Worm (Caenorhabditis elegans) whole organism, L2 larva: ENCODE measurements around the gene T28D9.11.

Experiments
- C34F6.9 ChIP-seq: fragments of 150-350 bp; optimal IDR thresholded peaks from 2 replicates; lab custom pipeline; 2014; ENCODE audit warnings: missing biosample characterization, missing genetic modification characterization
- F13H6.1 ChIP-seq: sonication (generic microtip); optimal IDR thresholded peaks from 2 replicates; lab custom pipeline; 2016; ENCODE audit warnings: missing genetic modification characterization, missing compliant biosample characterization
- Y55F3AM.14 ChIP-seq: fragments of 200-800 bp; sonication (Bioruptor generic); optimal IDR thresholded peaks from 2 replicates; lab custom pipeline; 2018; ENCODE audit warnings: mild to moderate bottlenecking, missing genetic modification characterization, missing compliant biosample characterization
- ZK546.5 ChIP-seq: sonication (generic microtip); optimal IDR thresholded peaks from 2 replicates; lab custom pipeline; 2017; ENCODE audit warnings: missing biosample characterization, missing genetic modification characterization
- aly-2 ChIP-seq: fragments of 150-350 bp; optimal IDR thresholded peaks from 2 replicates; lab custom pipeline; 2014; ENCODE audit warnings: missing biosample characterization, missing genetic modification characterization
- ama-1 ChIP-seq: fragments of 150-350 bp; optimal IDR thresholded peaks from 2 replicates; lab custom pipeline; 2018; ENCODE audit warnings: inconsistent platforms
- blmp-1 ChIP-seq: sonication (generic microtip); optimal IDR thresholded peaks from 2 replicates; lab custom pipeline; 2017; ENCODE audit warnings: missing genetic modification characterization, mild to moderate bottlenecking, missing compliant biosample characterization, antibody characterized with exemption, moderate library complexity; ENCODE audit not compliant: insufficient read depth
- ceh-16 ChIP-seq: fragments of 150-350 bp; optimal IDR thresholded peaks from 2 replicates; lab custom pipeline; 2014; ENCODE audit warnings: missing biosample characterization, missing genetic modification characterization
- ceh-82 ChIP-seq: fragments of 150-350 bp; optimal IDR thresholded peaks from 2 replicates; lab custom pipeline; 2014; ENCODE audit warnings: missing biosample characterization, missing genetic modification characterization
- crh-2 ChIP-seq: sonication (generic microtip); optimal IDR thresholded peaks from 2 replicates; lab custom pipeline; 2017; ENCODE audit warnings: missing biosample characterization, missing genetic modification characterization
- egl-27 ChIP-seq: sonication (generic microtip); optimal IDR thresholded peaks from 3 replicates; lab custom pipeline; 2017; ENCODE audit warnings: missing biosample characterization, missing genetic modification reagents, missing genetic modification characterization
- elt-1 ChIP-seq: fragments of 150-350 bp; optimal IDR thresholded peaks from 2 replicates; lab custom pipeline; 2014; ENCODE audit warnings: missing biosample characterization, missing genetic modification characterization
- elt-3 ChIP-seq: sonication (generic microtip); optimal IDR thresholded peaks from 2 replicates; lab custom pipeline; 2017; ENCODE audit warnings: missing biosample characterization, missing genetic modification characterization
- gmeb-1 ChIP-seq: fragments of 150-350 bp; optimal IDR thresholded peaks from 2 replicates; lab custom pipeline; 2014; ENCODE audit warnings: missing biosample characterization, missing genetic modification characterization
- lin-11 ChIP-seq: fragments of 150-350 bp; sonication (generic microtip); optimal IDR thresholded peaks from 2 replicates; lab custom pipeline; 2014; ENCODE audit warnings: missing biosample characterization, missing genetic modification characterization, inconsistent platforms, mixed read lengths
- lin-13 ChIP-seq: fragments of 150-350 bp; optimal IDR thresholded peaks from 2 replicates; lab custom pipeline; 2014; ENCODE audit warnings: missing biosample characterization, missing genetic modification reagents, missing genetic modification characterization
- lin-39 ChIP-seq: fragments of 150-350 bp; optimal IDR thresholded peaks from 2 replicates; lab custom pipeline; 2014; ENCODE audit warnings: missing biosample characterization, missing genetic modification reagents, missing genetic modification characterization
- lsy-2 ChIP-seq, 2 experiments: fragments of 150-350 bp in 1 of 2; sonication (generic microtip) in 1 of 2; optimal IDR thresholded peaks; 2 replicates each; lab custom pipeline; 2014 to 2017; ENCODE audit warnings: missing biosample characterization in 2 of 2, missing genetic modification characterization in 2 of 2
- mab-5 ChIP-seq: fragments of 150-350 bp; optimal IDR thresholded peaks from 2 replicates; lab custom pipeline; 2014; ENCODE audit warnings: missing biosample characterization, missing genetic modification characterization
- mbf-1 ChIP-seq: sonication (generic microtip); optimal IDR thresholded peaks from 2 replicates; lab custom pipeline; 2017; ENCODE audit warnings: missing biosample characterization, missing genetic modification characterization
- nhr-10 ChIP-seq: sonication (generic microtip); optimal IDR thresholded peaks from 2 replicates; lab custom pipeline; 2017; ENCODE audit warnings: missing biosample characterization, missing genetic modification characterization
- nhr-11 ChIP-seq: fragments of 150-350 bp; optimal IDR thresholded peaks from 2 replicates; lab custom pipeline; 2014; ENCODE audit warnings: missing biosample characterization, missing genetic modification characterization
- nhr-21 ChIP-seq: fragments of 150-350 bp; optimal IDR thresholded peaks from 2 replicates; lab custom pipeline; 2014; ENCODE audit warnings: missing biosample characterization, missing genetic modification characterization
- nhr-25 ChIP-seq: fragments of 150-350 bp; sonication (generic microtip); optimal IDR thresholded peaks from 3 replicates; lab custom pipeline; 2014; ENCODE audit warnings: missing biosample characterization, missing genetic modification characterization
- nhr-6 ChIP-seq: fragments of 150-350 bp; optimal IDR thresholded peaks from 2 replicates; lab custom pipeline; 2014; ENCODE audit warnings: missing biosample characterization, missing genetic modification characterization
- nhr-77 ChIP-seq: fragments of 150-350 bp; optimal IDR thresholded peaks from 2 replicates; lab custom pipeline; 2014; ENCODE audit warnings: missing biosample characterization, missing genetic modification characterization
- peb-1 ChIP-seq: fragments of 150-350 bp; optimal IDR thresholded peaks from 2 replicates; lab custom pipeline; 2014; ENCODE audit warnings: missing biosample characterization, missing genetic modification characterization
- sma-3 ChIP-seq: sonication (generic microtip); optimal IDR thresholded peaks from 2 replicates; lab custom pipeline; 2016; ENCODE audit warnings: missing genetic modification reagents, missing genetic modification characterization, missing compliant biosample characterization
- sma-9 ChIP-seq, 2 experiments: fragments of 150-350 bp in 1 of 2; sonication (generic microtip) in 1 of 2; optimal IDR thresholded peaks; 2 replicates each; lab custom pipeline; 2014 to 2016; ENCODE audit warnings: missing genetic modification characterization in 2 of 2, mild to moderate bottlenecking in 1 of 2, missing biosample characterization in 1 of 2, missing compliant biosample characterization in 1 of 2, missing genetic modification reagents in 1 of 2, moderate library complexity in 1 of 2
- snpc-4 ChIP-seq: fragments of 150-350 bp; optimal IDR thresholded peaks from 2 replicates; lab custom pipeline; 2014; ENCODE audit warnings: missing biosample characterization, missing genetic modification characterization
- unc-39 ChIP-seq: fragments of 150-350 bp; optimal IDR thresholded peaks from 2 replicates; lab custom pipeline; 2014; ENCODE audit warnings: missing biosample characterization, missing genetic modification characterization
- zag-1 ChIP-seq: fragments of 150-350 bp; optimal IDR thresholded peaks from 2 replicates; lab custom pipeline; 2014; ENCODE audit warnings: missing biosample characterization, missing genetic modification characterization
- ztf-1 ChIP-seq: fragments of 200-800 bp; sonication (Bioruptor generic); conservative IDR thresholded peaks from 2 replicates; pipeline ENCODE4 v1.3.6; 2022; ENCODE audit warnings: missing genetic modification characterization, missing compliant biosample characterization
- ztf-11 ChIP-seq: sonication (generic microtip); optimal IDR thresholded peaks from 2 replicates; lab custom pipeline; 2017; ENCODE audit warnings: missing biosample characterization, missing genetic modification characterization
- ztf-4 ChIP-seq: fragments of 150-350 bp; optimal IDR thresholded peaks from 2 replicates; lab custom pipeline; 2014; ENCODE audit warnings: missing biosample characterization, missing genetic modification characterization

Gene T28D9.11

DNA sequence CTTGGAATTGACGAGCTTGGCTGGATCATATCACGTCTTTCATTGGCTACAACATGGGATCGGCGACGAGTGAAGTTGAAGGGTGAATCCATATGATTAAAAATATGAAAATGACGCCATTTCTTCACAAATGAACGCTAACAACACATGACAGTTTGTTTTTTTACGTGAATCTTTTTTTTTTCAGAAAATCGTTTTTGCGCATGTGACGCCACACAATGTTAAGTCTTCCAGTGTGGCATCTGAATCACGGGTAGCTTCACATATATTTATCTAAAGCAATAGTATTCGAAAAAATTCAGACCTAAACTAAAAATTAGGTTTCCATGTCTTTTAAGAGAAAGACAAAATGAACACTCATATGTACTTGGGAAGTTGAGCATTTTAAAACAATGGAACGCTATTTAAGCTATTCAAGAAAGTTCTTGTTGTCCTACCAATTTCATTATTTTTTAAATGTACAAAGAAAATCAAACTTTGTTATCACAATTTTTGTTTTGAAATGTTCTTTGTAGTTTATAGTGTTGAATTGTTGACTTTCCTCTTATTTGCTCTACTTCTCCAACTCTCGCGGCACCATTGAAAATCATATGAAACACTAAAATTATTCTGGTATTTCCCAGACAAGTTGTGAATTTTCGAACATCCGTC is 6.8 kb downstream of the T28D9.11 start, which contains the start of the genes lido-16 and plpp-1.2:
Gene lido-16 (minus strand): TSS at position 101 of the 651 bp plus-strand sequence.
Gene plpp-1.2 (plus strand): TSS at position 601 of the 651 bp plus-strand sequence.
- TF ChIP-seq unc-39 (tag; lab: Kevin White, UChicago) = no peak
- TF ChIP-seq zag-1 (tag; lab: Kevin White, UChicago) = no peak
- no peak for TF ChIP-seq ZK546.5 (tag; lab: Kevin White, UChicago)
- TF ChIP-seq ceh-16 (tag; lab: Kevin White, UChicago) = no peak
- TF ChIP-seq nhr-25 (tag; lab: Kevin White, UChicago) = no peak
- TF ChIP-seq crh-2 (tag; lab: Kevin White, UChicago) = no peak
- TF ChIP-seq lin-39 (tag; lab: Kevin White, UChicago) = no peak
- TF ChIP-seq lin-13 (GFP tag; lab: Kevin White, UChicago) = no peak
- TF ChIP-seq Y55F3AM.14 (GFP tag; lab: Kevin White, UChicago) = no peak
- no peak for TF ChIP-seq ztf-4 (tag; lab: Kevin White, UChicago)
- TF ChIP-seq ceh-82 = no peak
- TF ChIP-seq sma-3 (GFP tag; lab: Kevin White, UChicago) = no peak
- TF ChIP-seq lsy-2 (tag; optimal IDR thresholded peaks at IDR 0.05; lab: Kevin White, UChicago) = no peak
- no peak for TF ChIP-seq nhr-11 (tag; lab: Kevin White, UChicago)
- no peak for TF ChIP-seq lin-11
- TF ChIP-seq ama-1 = no peak
- no peak for TF ChIP-seq egl-27 (tag; lab: Kevin White, UChicago)
- no peak for TF ChIP-seq gmeb-1 (tag; lab: Kevin White, UChicago)

DNA sequence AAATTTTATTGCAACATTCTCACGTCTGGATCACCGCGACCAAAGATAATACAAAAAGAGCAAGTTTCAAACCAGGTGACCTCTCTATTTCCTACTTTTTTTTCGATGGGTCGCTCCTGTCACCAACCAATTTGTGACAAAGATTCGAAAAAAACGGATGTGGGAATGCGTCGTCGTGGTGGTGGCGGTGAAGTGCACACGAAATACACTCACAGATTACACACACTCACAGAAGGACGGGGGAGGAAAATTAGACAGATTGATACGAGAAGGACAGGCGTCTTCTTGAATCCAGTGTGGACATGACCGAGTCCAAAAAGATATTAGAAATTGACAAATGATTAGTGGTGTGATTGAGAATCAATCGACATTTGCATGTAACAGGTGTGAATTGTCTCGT is 9.0 kb downstream of the T28D9.11 start:
- TF ChIP-seq ZK546.5 (tag; lab: Kevin White, UChicago) (no peak), peb-1 (tag; lab: Kevin White, UChicago) (no peak), nhr-6 (tag; lab: Kevin White, UChicago) (no peak), sma-9 (GFP tag; optimal IDR thresholded peaks at IDR 0.05; lab: Kevin White, UChicago) (no peak), sma-9 (tag; optimal IDR thresholded peaks at IDR 0.05; lab: Kevin White, UChicago) (no peak), C34F6.9 (no peak)
- TF ChIP-seq, all 48 proteins: peak for 0

DNA sequence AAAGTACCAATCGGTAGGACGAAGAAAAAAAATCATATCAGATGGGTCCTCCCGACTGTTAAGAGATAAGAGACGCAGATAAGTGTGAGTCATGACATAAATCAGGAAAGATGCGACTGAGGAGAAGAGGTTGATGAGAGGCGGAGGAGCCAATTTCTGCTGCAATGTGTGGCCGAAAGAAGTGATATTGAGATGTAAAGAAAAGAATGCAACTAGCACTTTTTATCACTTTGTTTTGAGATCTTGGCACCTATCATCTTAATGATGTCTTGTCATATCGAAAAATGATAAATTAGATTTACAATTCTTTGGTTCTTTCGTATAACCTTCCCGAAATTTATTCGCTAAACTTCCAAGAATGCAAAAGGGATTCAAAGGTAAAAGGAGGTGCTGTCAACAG is 9.7 kb downstream of the T28D9.11 start, which contains the start of gene del-10:
Gene del-10 (minus strand): TSS at position 24 of the 400 bp plus-strand sequence.
- TF ChIP-seq sma-9 (GFP tag; optimal IDR thresholded peaks at IDR 0.05; lab: Kevin White, UChicago) (peak; percentile 27), sma-9 (tag; optimal IDR thresholded peaks at IDR 0.05; lab: Kevin White, UChicago) (no peak), lin-13 (GFP tag; lab: Kevin White, UChicago) (no peak), F13H6.1 (tag; lab: Kevin White, UChicago) (peak; percentile 0)

- TF ChIP-seq egl-27 (tag; lab: Kevin White, UChicago) (no peak), nhr-21 (tag; lab: Kevin White, UChicago) (no peak), Y55F3AM.14 (GFP tag; lab: Kevin White, UChicago) (no peak), mab-5 (no peak), nhr-11 (tag; lab: Kevin White, UChicago) (no peak), sma-3 (GFP tag; lab: Kevin White, UChicago) (no peak), nhr-10 (tag; lab: Kevin White, UChicago) (no peak), aly-2 (tag; lab: Kevin White, UChicago) (no peak), blmp-1 (tag; lab: Kevin White, UChicago) (no peak), nhr-77 (tag; lab: Kevin White, UChicago) (no peak), ZK546.5 (tag; lab: Kevin White, UChicago) (no peak), snpc-4 (tag; lab: Kevin White, UChicago) (no peak), zag-1 (tag; lab: Kevin White, UChicago) (no peak), elt-3 (tag; lab: Kevin White, UChicago) (no peak)
- TF ChIP-seq, all 48 proteins: peak for 0
Observed at ce11 chrII:6476655-6477054, 15.1 kb downstream of the T28D9.11 start, which contains the start of gene T28D9.4. Gene T28D9.4, plus strand, starts transcription at chrII:6476955.

- TF ChIP-seq lin-39 (tag; lab: Kevin White, UChicago) (no peak), ceh-16 (tag; lab: Kevin White, UChicago) (no peak), elt-3 (tag; lab: Kevin White, UChicago) (no peak), lsy-2 (tag; optimal IDR thresholded peaks at IDR 0.05; lab: Kevin White, UChicago) (no peak), aly-2 (tag; lab: Kevin White, UChicago) (no peak), elt-1 (no peak), nhr-10 (tag; lab: Kevin White, UChicago) (no peak), ceh-82 (no peak), ztf-11 (no peak), ztf-1 (GFP tag; lab: Robert Waterston, UW) (no peak), mbf-1 (tag; lab: Kevin White, UChicago) (no peak), sma-9 (GFP tag; optimal IDR thresholded peaks at IDR 0.05; lab: Kevin White, UChicago) (no peak), sma-9 (tag; optimal IDR thresholded peaks at IDR 0.05; lab: Kevin White, UChicago) (no peak), peb-1 (tag; lab: Kevin White, UChicago) (no peak)
Observed at ce11 chrII:6475180-6475737, 16.5 kb downstream of the T28D9.11 start, which contains the start of gene T28D9.16. Gene T28D9.16, plus strand, starts transcription at chrII:6475687.
